Worm (Caenorhabditis elegans) whole organism, mixed stage, embryonic: ENCODE results near the gene srsx-13.

Source experiments
- ceh-43 ChIP-seq: fragments of 200-800 bp; sonication (Bioruptor generic); optimal IDR thresholded peaks from 2 replicates; lab custom pipeline; 2018; ENCODE audit warnings: mild to moderate bottlenecking, missing genetic modification characterization, moderate library complexity, missing compliant biosample characterization
- ceh-83 ChIP-seq: fragments of 200-800 bp; sonication (Bioruptor generic); optimal IDR thresholded peaks from 2 replicates; lab custom pipeline; 2018; ENCODE audit warnings: mild to moderate bottlenecking, missing genetic modification characterization, missing compliant biosample characterization
- ces-1 ChIP-seq: fragments of 150-350 bp; optimal IDR thresholded peaks from 2 replicates; lab custom pipeline; 2014; ENCODE audit warnings: missing biosample characterization, missing genetic modification reagents, missing genetic modification characterization
- elt-1 ChIP-seq: sonication (generic microtip); optimal IDR thresholded peaks from 2 replicates; lab custom pipeline; 2017; ENCODE audit warnings: missing genetic modification characterization, mild to moderate bottlenecking, missing compliant biosample characterization, antibody characterized with exemption, moderate library complexity, borderline replicate concordance; ENCODE audit not compliant: insufficient read depth
- elt-3 ChIP-seq: fragments of 150-350 bp; optimal IDR thresholded peaks from 2 replicates; lab custom pipeline; 2014; ENCODE audit warnings: missing biosample characterization, missing genetic modification characterization
- lin-13 ChIP-seq: fragments of 150-350 bp; optimal IDR thresholded peaks from 2 replicates; lab custom pipeline; 2014; ENCODE audit warnings: missing biosample characterization, missing genetic modification characterization
- lsy-2 ChIP-seq: fragments of 150-350 bp; optimal IDR thresholded peaks from 2 replicates; lab custom pipeline; 2014; ENCODE audit warnings: missing biosample characterization, missing genetic modification characterization
- mls-2 ChIP-seq: sonication (generic microtip); optimal IDR thresholded peaks from 2 replicates; lab custom pipeline; 2016; ENCODE audit warnings: mild to moderate bottlenecking, missing genetic modification characterization, moderate library complexity, missing compliant biosample characterization
- nhr-28 ChIP-seq: fragments of 150-350 bp; optimal IDR thresholded peaks from 2 replicates; lab custom pipeline; 2014; ENCODE audit warnings: missing biosample characterization, missing genetic modification characterization
- pha-4 ChIP-seq: fragments of 150-350 bp; optimal IDR thresholded peaks from 2 replicates; lab custom pipeline; 2018; ENCODE audit warnings: missing biosample characterization, missing genetic modification reagents, missing genetic modification characterization
- sptf-1 ChIP-seq: sonication (generic microtip); optimal IDR thresholded peaks from 2 replicates; lab custom pipeline; 2017; ENCODE audit warnings: mild to moderate bottlenecking, missing genetic modification characterization, moderate library complexity, missing compliant biosample characterization
- unc-62 ChIP-seq: fragments of 150-350 bp; optimal IDR thresholded peaks from 2 replicates; lab custom pipeline; 2014; ENCODE audit warnings: missing biosample characterization, missing genetic modification reagents, missing genetic modification characterization
- ztf-11 ChIP-seq: fragments of 150-350 bp; optimal IDR thresholded peaks from 2 replicates; lab custom pipeline; 2014; ENCODE audit warnings: missing biosample characterization, missing genetic modification characterization

DNA sequence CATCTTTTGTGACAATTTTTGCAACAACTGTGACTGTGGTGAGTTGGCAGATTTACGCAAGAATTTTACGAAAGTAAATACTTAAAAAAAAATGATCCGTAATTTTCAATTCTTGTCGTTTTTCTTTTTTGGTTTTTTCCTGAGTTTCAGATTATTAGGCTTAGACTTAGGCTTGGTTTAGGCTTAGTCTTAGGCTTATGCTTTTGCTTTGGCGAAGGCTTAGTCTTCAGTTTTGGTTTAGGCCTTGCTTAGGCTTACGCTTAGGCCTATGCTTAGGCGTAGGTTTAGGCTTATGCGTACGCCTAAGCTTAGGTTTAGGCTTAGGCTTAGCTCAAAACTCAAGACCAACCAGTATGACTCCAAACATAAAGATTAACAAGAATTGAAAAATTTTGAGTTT, 25.4 kb downstream of the srsx-13 start:
- no peak for TF ChIP-seq lsy-2 (tag; lab: Kevin White, UChicago)
- TF ChIP-seq sptf-1 (tag; lab: Kevin White, UChicago): no peak
- no peak for TF ChIP-seq lin-13 (tag; lab: Kevin White, UChicago)
- TF ChIP-seq ces-1 (GFP tag; lab: Kevin White, UChicago): no peak
- TF ChIP-seq nhr-28 (tag; lab: Kevin White, UChicago): no peak
- no peak for TF ChIP-seq ceh-83
- TF ChIP-seq unc-62 (GFP tag; lab: Kevin White, UChicago): no peak
- no peak for TF ChIP-seq ztf-11 (tag; lab: Kevin White, UChicago)
- TF ChIP-seq ceh-43 (GFP tag; lab: Kevin White, UChicago): no peak
- no peak for TF ChIP-seq elt-3 (tag; lab: Kevin White, UChicago)
- TF ChIP-seq mls-2 (tag; lab: Kevin White, UChicago): no peak
- TF ChIP-seq elt-1: no peak
- no peak for TF ChIP-seq pha-4
